Worm (Caenorhabditis elegans): Measurements from ENCODE around the gene acr-3.

Gene acr-3

ce11 chrX:6709238-6709637, at the start of gene acr-3:
Gene acr-3, plus strand, starts transcription at chrX:6709538.
- no peak for TF ChIP-seq sptf-1 (tag; optimal IDR thresholded peaks at IDR 0.05)
- TF ChIP-seq pha-4 (tag; optimal IDR thresholded peaks at IDR 0.05): no peak
- TF ChIP-seq mls-2 (tag; optimal IDR thresholded peaks at IDR 0.05): no peak
- TF ChIP-seq nhr-28 (tag; optimal IDR thresholded peaks at IDR 0.05): no peak
- TF ChIP-seq ceh-43 (GFP tag; optimal IDR thresholded peaks at IDR 0.05): no peak
- TF ChIP-seq bed-3 (GFP tag; optimal IDR thresholded peaks at IDR 0.05): no peak
- TF ChIP-seq mab-5 (tag; optimal IDR thresholded peaks at IDR 0.05): no peak
- no peak for TF ChIP-seq nhr-12 (tag; optimal IDR thresholded peaks at IDR 0.05)
- TF ChIP-seq lsy-2 (tag; optimal IDR thresholded peaks at IDR 0.05): no peak
- TF ChIP-seq nhr-76 (tag; optimal IDR thresholded peaks at IDR 0.05): no peak
- TF ChIP-seq lin-13 (tag; optimal IDR thresholded peaks at IDR 0.05): no peak
- no peak for TF ChIP-seq lin-32 (GFP tag; optimal IDR thresholded peaks at IDR 0.05)
- TF ChIP-seq zip-8 (tag; optimal IDR thresholded peaks at IDR 0.05): no peak
- no peak for TF ChIP-seq flh-1 (GFP tag; optimal IDR thresholded peaks at IDR 0.05)
- no peak for TF ChIP-seq nhr-2 (tag; optimal IDR thresholded peaks at IDR 0.05)
- no peak for TF ChIP-seq unc-39 (tag; optimal IDR thresholded peaks at IDR 0.05)

- TF ChIP-seq flh-1 (GFP tag; optimal IDR thresholded peaks at IDR 0.05): no peak
- TF ChIP-seq M03D4.4 (tag; optimal IDR thresholded peaks at IDR 0.05): no peak
- no peak for TF ChIP-seq unc-120 (tag; optimal IDR thresholded peaks at IDR 0.05; ENCODE audit: poor library complexity, severe bottlenecking)
- no peak for TF ChIP-seq nhr-28 (tag; optimal IDR thresholded peaks at IDR 0.05)
- TF ChIP-seq sem-2 (GFP tag; optimal IDR thresholded peaks at IDR 0.05): no peak
- TF ChIP-seq tbx-8 (GFP tag; optimal IDR thresholded peaks at IDR 0.05): no peak
- TF ChIP-seq lin-13 (tag; optimal IDR thresholded peaks at IDR 0.05): no peak
- no peak for TF ChIP-seq ces-1 (GFP tag; optimal IDR thresholded peaks at IDR 0.05)
- TF ChIP-seq mls-2 (tag; optimal IDR thresholded peaks at IDR 0.05): no peak
- TF ChIP-seq blmp-1 (tag; optimal IDR thresholded peaks at IDR 0.05): no peak
- TF ChIP-seq nhr-237 (tag; optimal IDR thresholded peaks at IDR 0.05): no peak
Observed at ce11 chrX:6662267-6662666, 47.1 kb upstream of the acr-3 start.

- TF ChIP-seq nhr-12 (tag; optimal IDR thresholded peaks at IDR 0.05) (no peak), lin-13 (tag; optimal IDR thresholded peaks at IDR 0.05) (no peak), ces-1 (GFP tag; optimal IDR thresholded peaks at IDR 0.05) (no peak), bed-3 (GFP tag; optimal IDR thresholded peaks at IDR 0.05) (no peak), ceh-83 (GFP tag; optimal IDR thresholded peaks at IDR 0.05) (no peak), pha-4 (tag; optimal IDR thresholded peaks at IDR 0.05) (no peak), lsy-2 (tag; optimal IDR thresholded peaks at IDR 0.05) (no peak), drap-1 (GFP tag; optimal IDR thresholded peaks at IDR 0.05) (no peak), snpc-4 (tag; optimal IDR thresholded peaks at IDR 0.05) (no peak), flh-1 (GFP tag; optimal IDR thresholded peaks at IDR 0.05) (no peak), elt-1 (tag; optimal IDR thresholded peaks at IDR 0.05; ENCODE audit: borderline replicate concordance, insufficient read depth) (no peak), ceh-39 (tag; optimal IDR thresholded peaks at IDR 0.05) (no peak), ceh-43 (GFP tag; optimal IDR thresholded peaks at IDR 0.05) (no peak), cnd-1 (tag; optimal IDR thresholded peaks at IDR 0.05) (no peak), ham-2 (GFP tag; optimal IDR thresholded peaks at IDR 0.05) (no peak), nhr-237 (tag; optimal IDR thresholded peaks at IDR 0.05) (no peak)
Observed at ce11 chrX:6663780-6664437, 45.4 kb upstream of the acr-3 start.

- no peak for TF ChIP-seq drap-1 (GFP tag; optimal IDR thresholded peaks at IDR 0.05)
- TF ChIP-seq blmp-1 (tag; optimal IDR thresholded peaks at IDR 0.05): no peak
- TF ChIP-seq elt-1 (tag; optimal IDR thresholded peaks at IDR 0.05; ENCODE audit: borderline replicate concordance, insufficient read depth): peak; percentile 51
Observed at ce11 chrX:6665129-6665858, 44.0 kb upstream of the acr-3 start.

ce11 chrX:6667468-6667867, 41.9 kb upstream of the acr-3 start:
- TF ChIP-seq elt-1 (tag; optimal IDR thresholded peaks at IDR 0.05; ENCODE audit: borderline replicate concordance, insufficient read depth) (no peak), ceh-39 (tag; optimal IDR thresholded peaks at IDR 0.05) (no peak), sem-2 (GFP tag; optimal IDR thresholded peaks at IDR 0.05) (no peak), drap-1 (GFP tag; optimal IDR thresholded peaks at IDR 0.05) (no peak), ceh-83 (GFP tag; optimal IDR thresholded peaks at IDR 0.05) (no peak)
